Fruit fly (Drosophila melanogaster) whole organism, embryonic: ENCODE data around the gene CG13096.

Experiments
- Aef1 ChIP-seq: fragments of 200-800 bp; sonication (Bioruptor generic); IDR thresholded peaks from 3 replicates; pipeline ENCODE4 v1.3.6; 2022; ENCODE audit warnings: missing biosample characterization, missing genetic modification characterization
- CG10274 ChIP-seq: fragments of 200-800 bp; sonication (Bioruptor generic); optimal IDR thresholded peaks from 3 replicates; lab custom pipeline; 2017; ENCODE audit warnings: missing biosample characterization, mild to moderate bottlenecking, missing genetic modification characterization
- CG10565 ChIP-seq: fragments of 200-800 bp; sonication (Bioruptor generic); optimal IDR thresholded peaks from 3 replicates; lab custom pipeline; 2016; ENCODE audit warnings: missing biosample characterization, mild to moderate bottlenecking, missing genetic modification characterization
- CG12104 ChIP-seq: fragments of 200-800 bp; sonication (Bioruptor generic); optimal IDR thresholded peaks from 3 replicates; lab custom pipeline; 2016; ENCODE audit warnings: missing biosample characterization, missing genetic modification characterization
- CG12744 ChIP-seq: fragments of 200-800 bp; sonication (Bioruptor generic); optimal IDR thresholded peaks from 2 replicates; lab custom pipeline; 2016; ENCODE audit warnings: missing biosample characterization, missing genetic modification characterization
- CG15269 ChIP-seq: fragments of 200-800 bp; sonication (Bioruptor generic); optimal IDR thresholded peaks from 2 replicates; lab custom pipeline; 2018; ENCODE audit warnings: missing biosample characterization, mild to moderate bottlenecking, missing genetic modification characterization, moderate library complexity
- CG15696 ChIP-seq: fragments of 200-800 bp; sonication (Bioruptor generic); optimal IDR thresholded peaks from 2 replicates; lab custom pipeline; 2019; ENCODE audit warnings: missing biosample characterization, mild to moderate bottlenecking, missing genetic modification characterization, moderate library complexity
- CG18764 ChIP-seq: fragments of 200-800 bp; sonication (Bioruptor generic); optimal IDR thresholded peaks from 3 replicates; lab custom pipeline; 2016; ENCODE audit warnings: missing biosample characterization, missing genetic modification characterization
- CG2199 ChIP-seq: fragments of 200-800 bp; sonication (Bioruptor generic); IDR thresholded peaks from 3 replicates; pipeline ENCODE4 v1.3.6; 2022; ENCODE audit warnings: missing biosample characterization, missing genetic modification characterization
- CG2678 ChIP-seq: fragments of 200-800 bp; sonication (Bioruptor generic); optimal IDR thresholded peaks from 3 replicates; lab custom pipeline; 2019; ENCODE audit warnings: missing biosample characterization, mild to moderate bottlenecking, missing genetic modification characterization, moderate library complexity
- CG3847 ChIP-seq: fragments of 200-800 bp; sonication (Bioruptor generic); IDR thresholded peaks from 2 replicates; pipeline ENCODE4 v1.3.6; 2022; ENCODE audit warnings: missing biosample characterization, missing genetic modification characterization
- CG4282 ChIP-seq: fragments of 200-800 bp; sonication (Bioruptor generic); optimal IDR thresholded peaks from 2 replicates; lab custom pipeline; 2016; ENCODE audit warnings: missing biosample characterization, missing genetic modification characterization
- CG6813 ChIP-seq: fragments of 200-800 bp; sonication (Bioruptor generic); optimal IDR thresholded peaks from 2 replicates; lab custom pipeline; 2017; ENCODE audit warnings: missing biosample characterization, missing genetic modification characterization, mild to moderate bottlenecking, moderate library complexity, missing genetic modification reagents
- CG6854 ChIP-seq: fragments of 200-800 bp; sonication (Bioruptor generic); optimal IDR thresholded peaks from 3 replicates; lab custom pipeline; 2017; ENCODE audit warnings: missing biosample characterization, mild to moderate bottlenecking, missing genetic modification characterization
- CG7357 ChIP-seq: fragments of 200-800 bp; sonication (Bioruptor generic); IDR thresholded peaks from 3 replicates; pipeline ENCODE4 v1.3.6; 2022; ENCODE audit warnings: missing biosample characterization, missing genetic modification characterization
- CG8765 ChIP-seq: fragments of 200-800 bp; sonication (Bioruptor generic); IDR thresholded peaks from 2 replicates; pipeline ENCODE4 v1.3.6; 2022; ENCODE audit warnings: missing biosample characterization, missing genetic modification characterization
- CG9727 ChIP-seq: fragments of 200-800 bp; sonication (Bioruptor generic); optimal IDR thresholded peaks from 3 replicates; lab custom pipeline; 2017; ENCODE audit warnings: missing biosample characterization, mild to moderate bottlenecking, missing genetic modification characterization
- Eip74EF ChIP-seq, 2 experiments: fragments of 200-800 bp in 1 of 2; fragments of >200 bp in 1 of 2; sonication (Bioruptor generic) in 1 of 2; optimal IDR thresholded peaks; 2 replicates each; lab custom pipeline; 2017 to 2019; ENCODE audit warnings: missing biosample characterization in 2 of 2, missing genetic modification characterization in 2 of 2, mild to moderate bottlenecking in 1 of 2, moderate library complexity in 1 of 2
- Ets97D ChIP-seq: fragments of 200-800 bp; sonication (Bioruptor generic); optimal IDR thresholded peaks from 3 replicates; lab custom pipeline; 2016; ENCODE audit warnings: missing biosample characterization, missing genetic modification characterization
- Gug ChIP-seq: fragments of 200-800 bp; sonication (Bioruptor generic); IDR thresholded peaks from 4 replicates; pipeline ENCODE4 v1.3.6; 2022; ENCODE audit warnings: missing biosample characterization, missing genetic modification characterization
- H15 ChIP-seq: fragments of 200-800 bp; sonication (Bioruptor generic); IDR thresholded peaks from 3 replicates; pipeline ENCODE4 v1.3.6; 2022; ENCODE audit warnings: missing biosample characterization, missing genetic modification characterization
- HHEX ChIP-seq: fragments of 200-800 bp; sonication (Bioruptor generic); optimal IDR thresholded peaks from 3 replicates; lab custom pipeline; 2017; ENCODE audit warnings: missing biosample characterization, mild to moderate bottlenecking, missing genetic modification characterization, missing genetic modification reagents
- HmgZ ChIP-seq: fragments of 200-800 bp; sonication (Bioruptor generic); optimal IDR thresholded peaks from 2 replicates; lab custom pipeline; 2018; ENCODE audit warnings: missing biosample characterization, mild to moderate bottlenecking, missing genetic modification characterization
- Hsf ChIP-seq: fragments of 200-800 bp; sonication (Bioruptor generic); optimal IDR thresholded peaks from 3 replicates; lab custom pipeline; 2016; ENCODE audit warnings: missing biosample characterization, missing genetic modification characterization
- Jarid2 ChIP-seq: fragments of 200-800 bp; sonication (Bioruptor generic); optimal IDR thresholded peaks from 3 replicates; lab custom pipeline; 2017; ENCODE audit warnings: mild to moderate bottlenecking, missing biosample characterization, missing genetic modification reagents, missing genetic modification characterization
- Meics ChIP-seq: fragments of 200-800 bp; sonication (Bioruptor generic); optimal IDR thresholded peaks from 2 replicates; lab custom pipeline; 2017; ENCODE audit warnings: missing biosample characterization, mild to moderate bottlenecking, missing genetic modification characterization
- NfI ChIP-seq: fragments of 200-800 bp; sonication (Bioruptor generic); optimal IDR thresholded peaks from 3 replicates; lab custom pipeline; 2018; ENCODE audit warnings: missing biosample characterization, mild to moderate bottlenecking, missing genetic modification characterization, moderate library complexity
- PHDP ChIP-seq: fragments of 200-800 bp; sonication (Bioruptor generic); optimal IDR thresholded peaks from 3 replicates; lab custom pipeline; 2018; ENCODE audit warnings: missing biosample characterization, mild to moderate bottlenecking, missing genetic modification characterization, moderate library complexity
- Sin3A ChIP-seq: fragments of >200 bp; optimal IDR thresholded peaks from 2 replicates; lab custom pipeline; 2018
- Tbp ChIP-seq: fragments of >200 bp; optimal IDR thresholded peaks from 2 replicates; lab custom pipeline; 2018; ENCODE audit warnings: missing biosample characterization, missing genetic modification characterization
- ab ChIP-seq: fragments of 200-800 bp; sonication (Bioruptor generic); optimal IDR thresholded peaks from 2 replicates; lab custom pipeline; 2016; ENCODE audit warnings: missing biosample characterization, missing genetic modification characterization
- ara ChIP-seq: fragments of 200-800 bp; sonication (Bioruptor generic); IDR thresholded peaks from 2 replicates; pipeline ENCODE4 v1.3.6; 2022; ENCODE audit warnings: missing biosample characterization, missing genetic modification characterization
- bab2 ChIP-seq: fragments of 200-800 bp; sonication (Bioruptor generic); optimal IDR thresholded peaks from 2 replicates; lab custom pipeline; 2016; ENCODE audit warnings: missing biosample characterization, missing genetic modification characterization
- btn ChIP-seq: fragments of 200-800 bp; sonication (Bioruptor generic); optimal IDR thresholded peaks from 2 replicates; lab custom pipeline; 2016; ENCODE audit warnings: missing biosample characterization, missing genetic modification characterization
- crp ChIP-seq, 2 experiments: fragments of 200-800 bp; sonication (Bioruptor generic); optimal IDR thresholded peaks; 2 replicates in 1 of 2; 3 replicates in 1 of 2; lab custom pipeline; 2017; ENCODE audit warnings: missing biosample characterization in 2 of 2, missing genetic modification characterization in 2 of 2, mild to moderate bottlenecking in 1 of 2, moderate library complexity in 1 of 2
- fd96Cb ChIP-seq: fragments of 200-800 bp; sonication (Bioruptor generic); optimal IDR thresholded peaks from 2 replicates; lab custom pipeline; 2018; ENCODE audit warnings: missing biosample characterization, mild to moderate bottlenecking, missing genetic modification characterization, moderate library complexity
- hb ChIP-seq: fragments of 200-800 bp; sonication (Bioruptor generic); IDR thresholded peaks from 3 replicates; pipeline ENCODE4 v1.3.6; 2022; ENCODE audit warnings: missing biosample characterization, missing genetic modification characterization; ENCODE audit not compliant: partially characterized antibody
- her ChIP-seq: fragments of 200-800 bp; sonication (Bioruptor generic); optimal IDR thresholded peaks from 2 replicates; lab custom pipeline; 2016; ENCODE audit warnings: missing biosample characterization, missing genetic modification characterization
- inv ChIP-seq: fragments of 200-800 bp; sonication (Bioruptor generic); IDR thresholded peaks from 2 replicates; pipeline ENCODE4 v1.3.6; 2022; ENCODE audit warnings: missing biosample characterization, missing genetic modification characterization; ENCODE audit not compliant: partially characterized antibody
- klu ChIP-seq: fragments of 200-800 bp; sonication (Bioruptor generic); IDR thresholded peaks from 2 replicates; pipeline ENCODE4 v1.3.6; 2022; ENCODE audit warnings: missing biosample characterization, missing genetic modification characterization
- maf-S ChIP-seq: fragments of 200-800 bp; sonication (Bioruptor generic); optimal IDR thresholded peaks from 2 replicates; lab custom pipeline; 2016; ENCODE audit warnings: missing biosample characterization, missing genetic modification characterization
- nau ChIP-seq: fragments of 200-800 bp; sonication (Bioruptor generic); optimal IDR thresholded peaks from 3 replicates; lab custom pipeline; 2017; ENCODE audit warnings: missing biosample characterization, mild to moderate bottlenecking, missing genetic modification characterization, missing genetic modification reagents
- nmo ChIP-seq: fragments of 200-800 bp; sonication (Bioruptor generic); optimal IDR thresholded peaks from 2 replicates; lab custom pipeline; 2018; ENCODE audit warnings: missing biosample characterization, mild to moderate bottlenecking, missing genetic modification characterization, moderate library complexity
- pnt ChIP-seq: fragments of 200-800 bp; sonication (Bioruptor generic); optimal IDR thresholded peaks from 3 replicates; lab custom pipeline; 2016; ENCODE audit warnings: missing biosample characterization, missing genetic modification characterization
- ranshi ChIP-seq: fragments of 200-800 bp; sonication (Bioruptor generic); IDR thresholded peaks from 2 replicates; pipeline ENCODE4 v1.3.6; 2022; ENCODE audit warnings: missing biosample characterization, missing genetic modification characterization
- sim ChIP-seq: fragments of 200-800 bp; sonication (Bioruptor generic); IDR thresholded peaks from 2 replicates; pipeline ENCODE4 v1.3.6; 2022; ENCODE audit warnings: missing biosample characterization, missing genetic modification characterization
- sna ChIP-seq: fragments of 200-800 bp; sonication (Bioruptor generic); IDR thresholded peaks from 2 replicates; pipeline ENCODE4 v1.3.6; 2022; ENCODE audit warnings: missing biosample characterization, missing genetic modification characterization; ENCODE audit not compliant: partially characterized antibody
- sr ChIP-seq: fragments of 200-800 bp; sonication (Bioruptor generic); IDR thresholded peaks from 3 replicates; pipeline ENCODE4 v1.3.6; 2022; ENCODE audit warnings: missing biosample characterization, missing genetic modification characterization
- tio ChIP-seq: fragments of 200-800 bp; sonication (Bioruptor generic); optimal IDR thresholded peaks from 2 replicates; lab custom pipeline; 2017; ENCODE audit warnings: missing biosample characterization, missing genetic modification characterization, inconsistent platforms
- tna ChIP-seq: fragments of 200-800 bp; sonication (Bioruptor generic); IDR thresholded peaks from 2 replicates; pipeline ENCODE4 v1.3.6; 2022; ENCODE audit warnings: missing biosample characterization, missing genetic modification characterization; ENCODE audit not compliant: partially characterized antibody
- vvl ChIP-seq: fragments of 200-800 bp; sonication (Bioruptor generic); IDR thresholded peaks from 2 replicates; pipeline ENCODE4 v1.3.6; 2022; ENCODE audit warnings: missing biosample characterization, missing genetic modification characterization
- yki ChIP-seq: fragments of >200 bp; optimal IDR thresholded peaks from 3 replicates; lab custom pipeline; 2018

CG13096 gene

dm6 chr2L:8528318-8528717 lies 16.7 kb upstream of the CG13096 start, which contains the start of the genes lmgA and lmgB (continued):
- no peak for TF ChIP-seq sr (GFP tag; lab: Robert Waterston, UW)
- no peak for TF ChIP-seq ranshi
- TF ChIP-seq nmo (GFP tag; lab: Kevin White, UChicago): peak; percentile 69
- TF ChIP-seq Gug: peak; percentile 62; the same call in 3 of the 4 replicates
- TF ChIP-seq fd96Cb (tag; lab: Kevin White, UChicago): no peak
- no peak for TF ChIP-seq Eip74EF (GFP tag; optimal IDR thresholded peaks at IDR 0.05; lab: Kevin White, UChicago)
- TF ChIP-seq bab2 (GFP tag; lab: Kevin White, UChicago): no peak
- no peak for TF ChIP-seq CG6813 (GFP tag; lab: Kevin White, UChicago)
- TF ChIP-seq NfI (GFP tag; lab: Kevin White, UChicago): peak; percentile 15
- no peak for TF ChIP-seq nau (GFP tag; lab: Kevin White, UChicago)
- TF ChIP-seq her (GFP tag; lab: Kevin White, UChicago): no peak
- peak; percentile 82 for TF ChIP-seq inv
- TF ChIP-seq CG4282: no peak
- no peak for TF ChIP-seq tio (GFP tag; lab: Kevin White, UChicago)
- peak; percentile 76 for TF ChIP-seq HmgZ (tag; lab: Kevin White, UChicago)
- no peak for TF ChIP-seq yki (lab: Kevin White, UChicago)
- TF ChIP-seq Meics (GFP tag; lab: Kevin White, UChicago): no peak
- no peak for TF ChIP-seq CG8765 (GFP tag; lab: Robert Waterston, UW)
- TF ChIP-seq CG9727 (GFP tag; lab: Kevin White, UChicago): peak; percentile 14
- peak; percentile 24; the same call in 1 of the 3 replicates for TF ChIP-seq H15 (GFP tag; lab: Robert Waterston, UW)
- no peak for TF ChIP-seq CG12104 (GFP tag; lab: Kevin White, UChicago)
- no peak for TF ChIP-seq Jarid2 (GFP tag; lab: Kevin White, UChicago)
- TF ChIP-seq tna (GFP tag; lab: Robert Waterston, UW): peak; percentile 89
- peak; percentile 88 for TF ChIP-seq hb (GFP tag; lab: Robert Waterston, UW)
- no peak for TF ChIP-seq CG12744 (GFP tag; lab: Kevin White, UChicago)
- no peak for TF ChIP-seq btn (GFP tag; lab: Kevin White, UChicago)
- TF ChIP-seq CG10274 (GFP tag; lab: Kevin White, UChicago): no peak
- no peak for TF ChIP-seq CG6854
- no peak for TF ChIP-seq Tbp (GFP tag; lab: Kevin White, UChicago)
- peak; percentile 43 for TF ChIP-seq Hsf (GFP tag; lab: Kevin White, UChicago)
- peak; percentile 32 for TF ChIP-seq Sin3A (lab: Kevin White, UChicago)
- peak; percentile 4 for TF ChIP-seq maf-S (GFP tag; lab: Kevin White, UChicago)
- TF ChIP-seq CG18764: peak; percentile 21
- no peak for TF ChIP-seq CG2678 (tag; lab: Kevin White, UChicago)
- no peak for TF ChIP-seq ara
- no peak; the same call in 2 of the 3 replicates for TF ChIP-seq CG2199 (GFP tag; lab: Robert Waterston, UW)
- no peak for TF ChIP-seq ab (GFP tag; lab: Kevin White, UChicago)
- peak; percentile 78 for TF ChIP-seq sna (GFP tag; lab: Robert Waterston, UW)
- TF ChIP-seq vvl (GFP tag; lab: Robert Waterston, UW): peak; percentile 41; the same call in 1 of the 2 replicates
- no peak; the same call in 2 of the 3 replicates for TF ChIP-seq Aef1
- peak; percentile 36 for TF ChIP-seq CG15269 (tag; lab: Kevin White, UChicago)
- no peak for TF ChIP-seq sim (GFP tag; lab: Robert Waterston, UW)
- peak in 1 of 2 experiments; percentile 48 for TF ChIP-seq crp (GFP tag; optimal IDR thresholded peaks at IDR 0.05; lab: Kevin White, UChicago)
- TF ChIP-seq CG7357 (GFP tag; lab: Robert Waterston, UW): no peak
- TF ChIP-seq CG10565: no peak
- TF ChIP-seq pnt (GFP tag; lab: Kevin White, UChicago): no peak
- no peak for TF ChIP-seq CG3847
- TF ChIP-seq PHDP (tag; lab: Kevin White, UChicago): peak; percentile 1
- peak; percentile 16 for TF ChIP-seq CG15696 (tag; lab: Kevin White, UChicago)
- TF ChIP-seq klu (GFP tag; lab: Robert Waterston, UW): no peak
- no peak for TF ChIP-seq HHEX
- TF ChIP-seq Ets97D: no peak
